Fruit fly (Drosophila melanogaster) whole organism, adult: ENCODE data around the gene CG14322.

ENCODE experiments used
- CG11617 ChIP-seq: fragments of 200-800 bp; sonication (Bioruptor generic); optimal IDR thresholded peaks from 2 replicates; lab custom pipeline; 2017; ENCODE audit warnings: mild to moderate bottlenecking, missing biosample characterization, missing genetic modification reagents, missing genetic modification characterization
- CG12768 ChIP-seq: fragments of 200-800 bp; sonication (Bioruptor generic); optimal IDR thresholded peaks from 2 replicates; lab custom pipeline; 2017; ENCODE audit warnings: missing biosample characterization, missing genetic modification characterization, mild to moderate bottlenecking, moderate library complexity, missing genetic modification reagents
- CG14711 ChIP-seq: fragments of 200-800 bp; sonication (Bioruptor generic); optimal IDR thresholded peaks from 2 replicates; lab custom pipeline; 2018; ENCODE audit warnings: missing biosample characterization, mild to moderate bottlenecking, missing genetic modification characterization, moderate library complexity
- CG1620 ChIP-seq: fragments of 200-800 bp; sonication (Bioruptor generic); optimal IDR thresholded peaks from 2 replicates; lab custom pipeline; 2016; ENCODE audit warnings: missing biosample characterization, missing genetic modification characterization
- CG33017 ChIP-seq: fragments of 200-800 bp; sonication (Bioruptor generic); optimal IDR thresholded peaks from 2 replicates; lab custom pipeline; 2018; ENCODE audit warnings: missing biosample characterization, mild to moderate bottlenecking, missing genetic modification characterization, moderate library complexity
- CG5204 ChIP-seq: fragments of 200-800 bp; sonication (Bioruptor generic); optimal IDR thresholded peaks from 2 replicates; lab custom pipeline; 2016; ENCODE audit warnings: missing biosample characterization, missing genetic modification characterization
- CG7045 ChIP-seq: fragments of 200-800 bp; sonication (Bioruptor generic); optimal IDR thresholded peaks from 2 replicates; lab custom pipeline; 2017; ENCODE audit warnings: missing biosample characterization, mild to moderate bottlenecking, missing genetic modification characterization
- CG7101 ChIP-seq: fragments of 200-800 bp; sonication (Bioruptor generic); optimal IDR thresholded peaks from 2 replicates; lab custom pipeline; 2018; ENCODE audit warnings: missing biosample characterization, mild to moderate bottlenecking, missing genetic modification characterization, moderate library complexity
- Clk ChIP-seq: fragments of 200-800 bp; sonication (Bioruptor generic); optimal IDR thresholded peaks from 2 replicates; lab custom pipeline; 2017; ENCODE audit warnings: missing biosample characterization, missing genetic modification characterization
- Crg-1 ChIP-seq: fragments of 200-800 bp; sonication (Bioruptor generic); optimal IDR thresholded peaks from 2 replicates; lab custom pipeline; 2016; ENCODE audit warnings: missing biosample characterization, missing genetic modification characterization
- Hr96 ChIP-seq: fragments of 200-800 bp; sonication (Bioruptor generic); optimal IDR thresholded peaks from 2 replicates; lab custom pipeline; 2016; ENCODE audit warnings: missing biosample characterization, missing genetic modification characterization
- Mnt ChIP-seq: fragments of 200-800 bp; sonication (Bioruptor generic); optimal IDR thresholded peaks from 2 replicates; lab custom pipeline; 2016; ENCODE audit warnings: missing biosample characterization, mild to moderate bottlenecking, missing genetic modification characterization
- bab1 ChIP-seq: fragments of 200-800 bp; sonication (Bioruptor generic); optimal IDR thresholded peaks from 3 replicates; lab custom pipeline; 2019; ENCODE audit warnings: missing biosample characterization, mild to moderate bottlenecking, missing genetic modification characterization, moderate library complexity
- cic ChIP-seq: fragments of 200-800 bp; sonication (Bioruptor generic); optimal IDR thresholded peaks from 2 replicates; lab custom pipeline; 2017; ENCODE audit warnings: missing biosample characterization, mild to moderate bottlenecking, missing genetic modification characterization, moderate library complexity
- cnc ChIP-seq, 2 experiments: fragments of >200 bp; optimal IDR thresholded peaks; 2 replicates each; lab custom pipeline; 2017
- kay ChIP-seq: fragments of 200-800 bp; sonication (Bioruptor generic); peaks from one replicate; lab custom pipeline; 2016; ENCODE audit warnings: missing biosample characterization, missing genetic modification characterization, borderline replicate concordance
- ovo ChIP-seq: fragments of 200-800 bp; sonication (Bioruptor generic); optimal IDR thresholded peaks from 2 replicates; lab custom pipeline; 2016; ENCODE audit warnings: missing biosample characterization, missing genetic modification characterization
- pad ChIP-seq: fragments of 200-800 bp; sonication (Bioruptor generic); optimal IDR thresholded peaks from 3 replicates; lab custom pipeline; 2017; ENCODE audit warnings: missing biosample characterization, missing genetic modification characterization, mild to moderate bottlenecking, moderate library complexity, missing genetic modification reagents
- tj ChIP-seq: fragments of 200-800 bp; sonication (Bioruptor generic); optimal IDR thresholded peaks from 3 replicates; lab custom pipeline; 2017; ENCODE audit warnings: missing biosample characterization, mild to moderate bottlenecking, missing genetic modification characterization, moderate library complexity
- toe ChIP-seq: fragments of 200-800 bp; sonication (Bioruptor generic); optimal IDR thresholded peaks from 2 replicates; lab custom pipeline; 2016; ENCODE audit warnings: missing biosample characterization, missing genetic modification characterization

Gene CG14322

DNA sequence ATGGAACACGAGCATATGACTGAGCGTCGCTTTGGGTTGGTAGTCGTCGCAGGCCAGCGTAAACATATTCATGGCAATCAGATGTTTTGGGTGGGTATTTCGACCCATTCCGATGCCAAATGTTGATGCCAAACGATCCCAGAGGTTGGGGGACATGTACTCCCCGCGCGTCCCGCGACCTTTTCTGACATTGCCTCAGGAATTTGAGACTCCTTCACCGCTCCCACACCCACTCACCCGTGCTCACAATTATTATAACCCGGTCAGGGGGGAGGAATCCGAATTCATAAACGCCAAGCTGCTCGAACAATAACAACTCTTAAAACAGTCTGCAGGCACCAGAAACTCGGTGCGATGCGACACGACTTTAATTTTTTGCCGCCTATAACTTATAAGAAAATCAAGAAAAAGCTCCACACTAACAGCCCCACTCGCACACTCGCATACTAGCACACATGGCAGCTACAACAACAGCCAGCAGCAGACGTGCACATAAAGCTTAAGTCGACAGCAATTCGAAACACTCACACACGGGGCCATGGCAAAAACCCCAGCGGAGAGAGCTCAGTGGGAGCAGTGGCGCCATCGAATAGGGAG lies 52.5 kb downstream of the CG14322 start:
- TF ChIP-seq pad (GFP tag; lab: Kevin White, UChicago) = no peak
- TF ChIP-seq CG7045 (GFP tag; lab: Kevin White, UChicago) = no peak
- TF ChIP-seq Crg-1 (GFP tag; lab: Kevin White, UChicago) = no peak
- no peak for TF ChIP-seq cnc (optimal IDR thresholded peaks at IDR 0.05; lab: Kevin White, UChicago)
- TF ChIP-seq ovo (GFP tag; lab: Kevin White, UChicago) = no peak
- no peak for TF ChIP-seq bab1 (GFP tag; lab: Kevin White, UChicago)
- TF ChIP-seq CG14711 (tag; lab: Kevin White, UChicago) = no peak
- no peak for TF ChIP-seq CG5204
- peak; percentile 86 for TF ChIP-seq Clk
- no peak for TF ChIP-seq kay (GFP tag; lab: Kevin White, UChicago)
- peak; percentile 68 for TF ChIP-seq Mnt (GFP tag; lab: Kevin White, UChicago)
- TF ChIP-seq CG1620 (GFP tag; lab: Kevin White, UChicago) = no peak
- no peak for TF ChIP-seq CG7101 (tag; lab: Kevin White, UChicago)
- no peak for TF ChIP-seq cic (GFP tag; lab: Kevin White, UChicago)
- no peak for TF ChIP-seq Hr96 (GFP tag; lab: Kevin White, UChicago)
- TF ChIP-seq CG11617 (GFP tag; lab: Kevin White, UChicago) = no peak
- no peak for TF ChIP-seq CG12768 (GFP tag; lab: Kevin White, UChicago)
- no peak for TF ChIP-seq CG33017 (tag; lab: Kevin White, UChicago)

DNA sequence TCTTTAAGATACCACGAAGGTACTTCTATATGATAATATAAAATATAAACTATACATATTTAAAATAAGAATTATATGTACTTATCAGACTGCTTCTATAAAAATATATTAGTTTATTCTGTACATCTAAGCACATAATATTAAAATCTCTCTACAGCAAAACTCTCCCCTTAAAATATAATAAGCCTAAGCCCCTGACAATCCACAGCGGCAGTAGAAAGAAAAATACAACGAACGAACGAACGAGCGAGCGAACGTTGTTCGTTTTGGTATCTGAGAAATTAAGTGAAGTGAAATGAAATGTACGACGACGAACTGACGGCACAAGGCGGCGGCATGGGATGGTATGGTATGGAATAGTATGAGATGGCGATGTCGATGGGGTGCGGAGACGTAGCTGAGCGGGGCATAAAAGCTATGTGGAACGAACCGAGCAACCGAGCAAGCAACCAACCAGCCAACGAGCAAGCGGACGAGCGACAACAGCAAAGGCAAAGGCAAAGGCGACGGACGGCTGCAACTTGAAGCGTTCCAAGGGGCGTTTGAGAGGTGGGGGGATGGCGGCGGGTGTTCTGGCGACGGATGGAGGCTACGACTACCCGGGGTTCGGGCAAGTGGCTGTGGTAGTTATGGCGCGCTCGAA lies 53.1 kb downstream of the CG14322 start:
- TF ChIP-seq CG14711 (tag; lab: Kevin White, UChicago) = peak; percentile 96
- peak; percentile 17 for TF ChIP-seq Mnt (GFP tag; lab: Kevin White, UChicago)
- TF ChIP-seq CG12768 (GFP tag; lab: Kevin White, UChicago) = peak; percentile 98
- no peak for TF ChIP-seq CG5204
- peak; percentile 98 for TF ChIP-seq bab1 (GFP tag; lab: Kevin White, UChicago)
- peak; percentile 91 for TF ChIP-seq pad (GFP tag; lab: Kevin White, UChicago)
- peak; percentile 92 for TF ChIP-seq ovo (GFP tag; lab: Kevin White, UChicago)
- TF ChIP-seq CG11617 (GFP tag; lab: Kevin White, UChicago) = peak; percentile 99
- peak; percentile 87 for TF ChIP-seq toe (GFP tag; lab: Kevin White, UChicago)
- TF ChIP-seq Clk = peak; percentile 76
- TF ChIP-seq CG7101 (tag; lab: Kevin White, UChicago) = peak; percentile 99
- no peak for TF ChIP-seq cnc (optimal IDR thresholded peaks at IDR 0.05; lab: Kevin White, UChicago)
- TF ChIP-seq Hr96 (GFP tag; lab: Kevin White, UChicago) = peak; percentile 60
- TF ChIP-seq tj (GFP tag; lab: Kevin White, UChicago) = peak; percentile 91
- peak; percentile 99 for TF ChIP-seq CG7045 (GFP tag; lab: Kevin White, UChicago)
- peak; percentile 88 for TF ChIP-seq Crg-1 (GFP tag; lab: Kevin White, UChicago)
- peak; percentile 99 for TF ChIP-seq kay (GFP tag; lab: Kevin White, UChicago)
- TF ChIP-seq CG1620 (GFP tag; lab: Kevin White, UChicago) = peak; percentile 67
- peak; percentile 84 for TF ChIP-seq cic (GFP tag; lab: Kevin White, UChicago)
- TF ChIP-seq CG33017 (tag; lab: Kevin White, UChicago) = peak; percentile 99

DNA sequence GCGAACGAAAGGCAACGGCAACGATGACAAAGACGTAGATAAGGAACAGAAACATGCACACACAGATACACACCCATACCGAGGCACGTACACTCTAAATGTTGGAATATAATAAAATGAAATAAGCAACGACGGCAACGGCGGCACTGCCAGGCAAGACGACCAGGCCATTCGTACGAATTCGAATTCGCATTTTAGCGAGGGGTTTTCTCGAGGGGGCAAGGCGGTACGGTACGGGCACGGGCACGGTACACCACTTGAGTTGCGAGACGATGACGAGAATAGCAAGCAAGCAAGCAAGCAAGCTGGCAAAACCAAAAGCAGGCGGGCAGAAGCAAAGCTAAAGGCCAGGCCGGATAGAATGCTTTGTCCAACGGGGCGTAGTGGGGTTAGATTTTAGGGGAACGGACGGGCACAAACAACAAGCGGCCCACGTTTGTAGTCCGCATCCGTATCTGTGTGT lies 53.7 kb downstream of the CG14322 start:
- peak; percentile 95 for TF ChIP-seq tj (GFP tag; lab: Kevin White, UChicago)
- peak; percentile 19 for TF ChIP-seq toe (GFP tag; lab: Kevin White, UChicago)
- peak; percentile 13 for TF ChIP-seq CG7101 (tag; lab: Kevin White, UChicago)
- no peak for TF ChIP-seq CG5204
- TF ChIP-seq Mnt (GFP tag; lab: Kevin White, UChicago) = peak; percentile 85
- no peak for TF ChIP-seq CG7045 (GFP tag; lab: Kevin White, UChicago)
- no peak for TF ChIP-seq cnc (optimal IDR thresholded peaks at IDR 0.05; lab: Kevin White, UChicago)
- no peak for TF ChIP-seq CG14711 (tag; lab: Kevin White, UChicago)
- peak; percentile 81 for TF ChIP-seq CG12768 (GFP tag; lab: Kevin White, UChicago)
- peak; percentile 38 for TF ChIP-seq bab1 (GFP tag; lab: Kevin White, UChicago)
- TF ChIP-seq kay (GFP tag; lab: Kevin White, UChicago) = no peak
- TF ChIP-seq CG1620 (GFP tag; lab: Kevin White, UChicago) = peak; percentile 10
- peak; percentile 48 for TF ChIP-seq pad (GFP tag; lab: Kevin White, UChicago)
- TF ChIP-seq Clk = no peak
- TF ChIP-seq ovo (GFP tag; lab: Kevin White, UChicago) = peak; percentile 75
- TF ChIP-seq CG11617 (GFP tag; lab: Kevin White, UChicago) = no peak
- peak; percentile 36 for TF ChIP-seq CG33017 (tag; lab: Kevin White, UChicago)
- TF ChIP-seq Hr96 (GFP tag; lab: Kevin White, UChicago) = peak; percentile 52
- peak; percentile 91 for TF ChIP-seq cic (GFP tag; lab: Kevin White, UChicago)
- no peak for TF ChIP-seq Crg-1 (GFP tag; lab: Kevin White, UChicago)

DNA sequence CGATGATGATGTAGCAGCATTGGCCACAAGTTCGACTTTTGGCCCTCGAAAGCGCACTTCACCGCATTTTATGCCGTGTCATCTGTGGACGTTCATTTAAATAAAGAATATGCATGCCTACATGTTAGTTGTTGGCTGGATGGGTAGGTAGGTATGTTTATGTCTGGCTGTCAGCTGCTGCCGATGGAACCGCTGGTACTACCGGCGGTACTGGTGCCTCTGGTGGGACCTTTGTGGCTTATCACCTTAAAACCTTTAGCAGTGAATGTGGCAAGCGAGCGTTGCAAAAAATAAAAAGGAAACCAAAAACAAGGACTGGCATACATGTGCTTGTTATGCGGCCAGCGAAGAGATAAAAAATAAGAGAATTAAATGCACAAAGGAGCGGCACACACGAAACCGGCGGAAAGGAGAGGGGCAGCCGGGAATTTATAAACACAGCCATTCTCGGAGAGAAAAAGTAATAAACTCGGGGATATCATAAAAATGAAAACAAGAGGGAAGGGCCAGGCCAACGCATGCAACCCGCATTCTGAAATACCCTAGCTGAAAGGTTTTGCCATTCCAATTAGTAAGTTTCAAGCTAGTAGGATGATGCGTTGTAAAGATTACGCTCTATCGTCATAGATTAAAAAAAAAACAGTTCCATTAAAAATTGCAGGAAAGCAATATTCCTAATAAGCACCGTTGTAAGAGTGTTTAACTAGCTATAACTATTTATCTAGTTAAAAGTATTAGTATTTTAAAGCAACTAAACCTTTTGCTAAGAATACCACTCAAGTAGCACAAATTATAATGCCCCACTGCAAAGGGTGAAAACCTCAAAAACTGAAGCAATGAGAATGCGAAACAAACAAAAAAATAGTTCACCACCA lies 54.7 kb downstream of the CG14322 start:
- TF ChIP-seq CG14711 (tag; lab: Kevin White, UChicago) (no peak), CG7101 (tag; lab: Kevin White, UChicago) (peak; percentile 0), CG33017 (tag; lab: Kevin White, UChicago) (peak; percentile 36), pad (GFP tag; lab: Kevin White, UChicago) (no peak), CG12768 (GFP tag; lab: Kevin White, UChicago) (no peak), toe (GFP tag; lab: Kevin White, UChicago) (peak; percentile 28)
